Worm (Caenorhabditis elegans): ENCODE results near the gene unc-85.

- TF ChIP-seq ama-1 (optimal IDR thresholded peaks at IDR 0.05) (no peak), aly-1 (tag; optimal IDR thresholded peaks at IDR 0.05) (no peak), hnd-1 (tag; optimal IDR thresholded peaks at IDR 0.05) (no peak), F13C5.2 (tag; optimal IDR thresholded peaks at IDR 0.05) (no peak), hmg-4 (GFP tag; optimal IDR thresholded peaks at IDR 0.05) (no peak), tra-4 (tag; optimal IDR thresholded peaks at IDR 0.05) (no peak), tbx-11 (GFP tag; IDR thresholded peaks at IDR 0.05) (no peak), hmbx-1 (tag; optimal IDR thresholded peaks at IDR 0.05) (no peak), B0310.2 (tag; optimal IDR thresholded peaks at IDR 0.05) (no peak), ets-7 (tag; optimal IDR thresholded peaks at IDR 0.05) (no peak), scrt-1 (GFP tag; IDR thresholded peaks at IDR 0.05) (no peak)
Observed at ce11 chrII:4715676-4716075, 13.8 kb downstream of the unc-85 start, which contains the start of gene F41C3.8.
